Worm (Caenorhabditis elegans) whole organism, young adult: ENCODE results near the gene srh-44.

Experiments used
- B0035.1 ChIP-seq: sonication (generic microtip); optimal IDR thresholded peaks from 2 replicates; lab custom pipeline; 2016; ENCODE audit warnings: missing genetic modification characterization, mild to moderate bottlenecking, missing compliant biosample characterization, missing genotype, missing genetic modification reagents
- B0336.3 ChIP-seq: fragments of 200-800 bp; sonication (Bioruptor generic); IDR thresholded peaks from 2 replicates; pipeline ENCODE4 v1.3.6; 2022; ENCODE audit warnings: missing genetic modification characterization, missing compliant biosample characterization
- C17E4.6 ChIP-seq: fragments of 200-800 bp; sonication (Bioruptor generic); IDR thresholded peaks from 2 replicates; pipeline ENCODE4 v1.3.6; 2022; ENCODE audit warnings: missing genetic modification reagents, missing genetic modification characterization, missing compliant biosample characterization
- F23B12.7 ChIP-seq: sonication (generic microtip); optimal IDR thresholded peaks from 2 replicates; lab custom pipeline; 2017; ENCODE audit warnings: missing genetic modification characterization, mild to moderate bottlenecking, missing compliant biosample characterization, antibody characterized with exemption, moderate library complexity; ENCODE audit not compliant: insufficient read depth
- K12H6.12 ChIP-seq: fragments of 200-800 bp; sonication (Bioruptor generic); optimal IDR thresholded peaks from 2 replicates; lab custom pipeline; 2018; ENCODE audit warnings: mild to moderate bottlenecking, missing genetic modification characterization, missing compliant biosample characterization
- T07F8.4 ChIP-seq: sonication (generic microtip); optimal IDR thresholded peaks from 2 replicates; lab custom pipeline; 2016; ENCODE audit warnings: mild to moderate bottlenecking, missing genetic modification characterization, moderate library complexity, missing compliant biosample characterization
- Y53G8AR.9 ChIP-seq: fragments of 200-800 bp; sonication (Bioruptor generic); conservative IDR thresholded peaks from 2 replicates; pipeline ENCODE4 v1.3.6; 2022; ENCODE audit warnings: missing genetic modification reagents, missing genetic modification characterization, missing compliant biosample characterization
- Y56A3A.18 ChIP-seq: fragments of 200-800 bp; sonication (Bioruptor generic); IDR thresholded peaks from 2 replicates; pipeline ENCODE4 v1.3.6; 2022; ENCODE audit warnings: missing genetic modification reagents, missing genetic modification characterization, missing compliant biosample characterization
- akir-1 ChIP-seq: fragments of 200-800 bp; sonication (Bioruptor generic); optimal IDR thresholded peaks from 2 replicates; lab custom pipeline; 2018; ENCODE audit warnings: mild to moderate bottlenecking, missing genetic modification characterization, moderate library complexity, missing compliant biosample characterization
- aptf-2 ChIP-seq: fragments of 200-800 bp; sonication (Bioruptor generic); conservative IDR thresholded peaks from 2 replicates; pipeline ENCODE4 v1.3.6; 2022; ENCODE audit warnings: missing genetic modification reagents, missing genetic modification characterization, missing compliant biosample characterization
- atf-7 ChIP-seq: sonication (generic microtip); optimal IDR thresholded peaks from 2 replicates; lab custom pipeline; 2017; ENCODE audit warnings: mild to moderate bottlenecking, missing genetic modification characterization, missing compliant biosample characterization
- attf-5 ChIP-seq: fragments of 200-800 bp; sonication (Bioruptor generic); optimal IDR thresholded peaks from 2 replicates; lab custom pipeline; 2018; ENCODE audit warnings: mild to moderate bottlenecking, missing genetic modification characterization, missing compliant biosample characterization
- ceh-40 ChIP-seq: fragments of 200-800 bp; sonication (Bioruptor generic); IDR thresholded peaks from 2 replicates; pipeline ENCODE4 v1.3.6; 2022; ENCODE audit warnings: missing genetic modification characterization, missing compliant biosample characterization
- ceh-79 ChIP-seq: sonication (generic microtip); optimal IDR thresholded peaks from 2 replicates; lab custom pipeline; 2017; ENCODE audit warnings: mild to moderate bottlenecking, missing genetic modification characterization, missing compliant biosample characterization
- dpff-1 ChIP-seq: sonication (generic microtip); optimal IDR thresholded peaks from 2 replicates; lab custom pipeline; 2017; ENCODE audit warnings: mild to moderate bottlenecking, missing genetic modification characterization, missing compliant biosample characterization
- dpl-1 ChIP-seq: fragments of 150-350 bp; optimal IDR thresholded peaks from 2 replicates; lab custom pipeline; 2014; ENCODE audit warnings: missing biosample characterization, missing genetic modification reagents, missing genetic modification characterization
- egl-18 ChIP-seq: fragments of 200-800 bp; sonication (Bioruptor generic); IDR thresholded peaks from 2 replicates; pipeline ENCODE4 v1.3.6; 2022; ENCODE audit warnings: missing genetic modification reagents, missing genetic modification characterization, missing compliant biosample characterization
- ekl-4 ChIP-seq: fragments of 200-800 bp; sonication (Bioruptor generic); IDR thresholded peaks from 2 replicates; pipeline ENCODE4 v1.3.6; 2022; ENCODE audit warnings: missing genetic modification reagents, missing genetic modification characterization, missing compliant biosample characterization
- hmg-20 ChIP-seq: fragments of 200-800 bp; sonication (Bioruptor generic); IDR thresholded peaks from 2 replicates; pipeline ENCODE4 v1.3.6; 2022; ENCODE audit warnings: missing genetic modification reagents, missing genetic modification characterization, missing compliant biosample characterization
- hrde-1 ChIP-seq: sonication (generic microtip); optimal IDR thresholded peaks from 2 replicates; lab custom pipeline; 2016; ENCODE audit warnings: missing genetic modification characterization, mild to moderate bottlenecking, missing compliant biosample characterization, moderate library complexity, missing genotype, missing genetic modification reagents, borderline replicate concordance
- hsf-1 ChIP-seq: fragments of 200-800 bp; sonication (Bioruptor generic); IDR thresholded peaks from 2 replicates; pipeline ENCODE4 v1.3.6; 2022; ENCODE audit warnings: missing genetic modification reagents, missing genetic modification characterization, missing compliant biosample characterization
- lin-26 ChIP-seq: fragments of 200-800 bp; sonication (Bioruptor generic); IDR thresholded peaks from 2 replicates; pipeline ENCODE4 v1.3.6; 2022; ENCODE audit warnings: missing genetic modification reagents, missing genetic modification characterization, missing compliant biosample characterization
- lin-35 ChIP-seq, 3 experiments: fragments of 150-350 bp in 2 of 3; sonication (generic microtip) in 1 of 3; optimal IDR thresholded peaks; 2 replicates each; lab custom pipeline; 2014 to 2018; ENCODE audit warnings: missing biosample characterization in 3 of 3, missing genetic modification characterization in 3 of 3, missing genetic modification reagents in 3 of 3
- madf-8 ChIP-seq: fragments of 200-800 bp; sonication (Bioruptor generic); conservative IDR thresholded peaks from 2 replicates; pipeline ENCODE4 v1.3.6; 2022; ENCODE audit warnings: missing genetic modification reagents, missing genetic modification characterization, missing compliant biosample characterization
- mcd-1 ChIP-seq: fragments of 200-800 bp; sonication (Bioruptor generic); IDR thresholded peaks from 2 replicates; pipeline ENCODE4 v1.3.6; 2022; ENCODE audit warnings: missing genetic modification reagents, missing genetic modification characterization, missing compliant biosample characterization
- mxl-1 ChIP-seq: sonication (generic microtip); optimal IDR thresholded peaks from 2 replicates; lab custom pipeline; 2016; ENCODE audit warnings: missing genetic modification characterization, missing compliant biosample characterization
- nhr-80 ChIP-seq: sonication (generic microtip); optimal IDR thresholded peaks from 2 replicates; lab custom pipeline; 2016; ENCODE audit warnings: missing genetic modification characterization, missing compliant biosample characterization
- nhr-90 ChIP-seq: sonication (generic microtip); optimal IDR thresholded peaks from 2 replicates; lab custom pipeline; 2016; ENCODE audit warnings: missing genotype, mild to moderate bottlenecking, missing genetic modification characterization, missing compliant biosample characterization
- pha-4 ChIP-seq: fragments of 150-350 bp; sonication (generic microtip); optimal IDR thresholded peaks from 2 replicates; lab custom pipeline; 2014; ENCODE audit warnings: missing biosample characterization, missing genetic modification reagents, missing genetic modification characterization
- repo-1 ChIP-seq: sonication (generic microtip); optimal IDR thresholded peaks from 2 replicates; lab custom pipeline; 2017; ENCODE audit warnings: mild to moderate bottlenecking, missing genetic modification characterization, missing compliant biosample characterization
- snpc-1.1 ChIP-seq: sonication (generic microtip); optimal IDR thresholded peaks from 2 replicates; lab custom pipeline; 2017; ENCODE audit warnings: missing genetic modification characterization, mild to moderate bottlenecking, missing compliant biosample characterization, antibody characterized with exemption, moderate library complexity, missing genotype, missing genetic modification reagents; ENCODE audit not compliant: insufficient read depth
- snpc-1.3 ChIP-seq: sonication (generic microtip); optimal IDR thresholded peaks from 2 replicates; lab custom pipeline; 2017; ENCODE audit warnings: missing genetic modification characterization, mild to moderate bottlenecking, missing compliant biosample characterization, antibody characterized with exemption, moderate library complexity, missing genotype, missing genetic modification reagents; ENCODE audit not compliant: insufficient read depth
- snpc-3.4 ChIP-seq: sonication (generic microtip); optimal IDR thresholded peaks from 2 replicates; lab custom pipeline; 2017; ENCODE audit warnings: missing genetic modification characterization, mild to moderate bottlenecking, missing compliant biosample characterization, antibody characterized with exemption, moderate library complexity, missing genotype, missing genetic modification reagents
- snpc-4 ChIP-seq, 5 experiments: fragments of 150-350 bp in 1 of 5; sonication (generic microtip) in 4 of 5; optimal IDR thresholded peaks; 2 replicates each; lab custom pipeline; 2014 to 2018; ENCODE audit warnings: missing genetic modification characterization in 5 of 5, missing biosample characterization in 3 of 5, antibody characterized with exemption in 2 of 5, mild to moderate bottlenecking in 2 of 5, missing compliant biosample characterization in 2 of 5, missing genotype in 2 of 5, moderate library complexity in 2 of 5, missing genetic modification reagents in 1 of 5
- somi-1 ChIP-seq: fragments of 200-800 bp; sonication (Bioruptor generic); optimal IDR thresholded peaks from 2 replicates; lab custom pipeline; 2018; ENCODE audit warnings: mild to moderate bottlenecking, missing genetic modification characterization, missing compliant biosample characterization
- sptf-2 ChIP-seq: fragments of 200-800 bp; sonication (Bioruptor generic); optimal IDR thresholded peaks from 2 replicates; lab custom pipeline; 2018; ENCODE audit warnings: mild to moderate bottlenecking, missing genetic modification characterization, missing compliant biosample characterization
- tbp1 ChIP-seq: fragments of 200-800 bp; sonication (Bioruptor generic); optimal IDR thresholded peaks from 2 replicates; lab custom pipeline; 2018; ENCODE audit warnings: mild to moderate bottlenecking, missing genetic modification characterization, missing compliant biosample characterization
- unc-130 ChIP-seq: sonication (generic microtip); optimal IDR thresholded peaks from 2 replicates; lab custom pipeline; 2016; ENCODE audit warnings: missing genetic modification reagents, missing genetic modification characterization, missing compliant biosample characterization
- unc-62 ChIP-seq: fragments of 150-350 bp; optimal IDR thresholded peaks from 2 replicates; lab custom pipeline; 2014; ENCODE audit warnings: missing biosample characterization, missing genetic modification reagents, missing genetic modification characterization
- xnd-1 ChIP-seq: sonication (generic microtip); optimal IDR thresholded peaks from 2 replicates; lab custom pipeline; 2016; ENCODE audit warnings: missing genotype, missing genetic modification reagents, missing genetic modification characterization, missing compliant biosample characterization
- zfh-2 ChIP-seq: fragments of 200-800 bp; sonication (Bioruptor generic); conservative IDR thresholded peaks from 2 replicates; pipeline ENCODE4 v1.3.6; 2022; ENCODE audit warnings: missing genetic modification reagents, missing genetic modification characterization, missing compliant biosample characterization
- ztf-18 ChIP-seq: sonication (generic microtip); optimal IDR thresholded peaks from 2 replicates; lab custom pipeline; 2016; ENCODE audit warnings: missing genotype, mild to moderate bottlenecking, missing genetic modification characterization, missing compliant biosample characterization
- ztf-6 ChIP-seq: fragments of 200-800 bp; sonication (Bioruptor generic); IDR thresholded peaks from 2 replicates; pipeline ENCODE4 v1.3.6; 2022; ENCODE audit warnings: missing genetic modification reagents, missing genetic modification characterization, missing compliant biosample characterization

Gene srh-44

DNA sequence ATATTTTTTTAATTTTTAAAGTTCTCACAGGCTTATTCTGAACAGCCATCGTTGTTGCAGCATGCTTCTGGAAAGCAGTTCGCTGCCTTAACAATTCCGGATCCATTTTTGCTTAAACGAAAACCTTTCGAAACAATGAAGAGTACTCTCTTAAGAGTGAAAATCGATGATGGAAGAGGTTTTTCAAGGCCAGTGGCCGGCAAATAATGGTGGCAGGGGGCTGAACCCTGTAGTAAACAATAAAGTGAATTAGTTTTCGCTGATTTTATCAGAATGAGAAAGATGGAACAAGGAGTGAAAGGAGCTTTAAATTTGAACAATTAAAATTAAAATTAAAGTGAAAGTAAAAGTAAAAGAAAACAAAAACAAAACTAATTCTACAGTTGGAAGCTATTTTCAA is 27.5 kb downstream of the srh-44 start, which contains the start of gene gtf-2E2 (continued):
- TF ChIP-seq hrde-1 (tag; lab: Kevin White, UChicago) (no peak), ceh-40 (GFP tag; lab: Robert Waterston, UW) (no peak), sptf-2 (GFP tag; lab: Kevin White, UChicago) (no peak), ztf-18 (tag; lab: Kevin White, UChicago) (no peak), snpc-3.4 (tag; lab: Kevin White, UChicago) (peak; percentile 14), attf-5 (GFP tag; lab: Kevin White, UChicago) (no peak), repo-1 (tag; lab: Kevin White, UChicago) (no peak), akir-1 (GFP tag; lab: Kevin White, UChicago) (no peak), Y53G8AR.9 (0 out of 2 replicates have a peak, but pooled peaks have one; percentile 43)

DNA sequence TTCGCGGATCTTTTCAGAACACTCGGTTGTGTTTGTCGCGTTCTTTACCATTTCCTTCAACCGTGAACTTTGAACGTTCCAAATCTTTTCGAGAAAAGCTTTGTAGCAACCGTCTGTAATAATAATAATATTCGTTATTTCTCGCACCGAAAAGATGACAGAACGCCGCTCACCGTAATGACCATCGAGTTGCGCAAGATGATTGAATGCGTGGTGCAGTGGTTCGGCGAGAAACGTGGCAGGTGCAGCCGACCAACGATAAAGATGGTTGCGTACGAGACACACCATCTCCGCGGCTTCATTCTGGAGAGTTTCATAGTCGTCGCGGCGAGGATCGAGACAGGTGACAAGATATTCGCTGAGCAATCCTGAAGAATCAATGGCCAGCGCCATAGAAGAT is 28.1 kb downstream of the srh-44 start:
- no peak for TF ChIP-seq atf-7
- no peak for TF ChIP-seq C17E4.6 (GFP tag; lab: Robert Waterston, UW)
- TF ChIP-seq tbp1 (GFP tag; lab: Kevin White, UChicago): no peak
- no peak for TF ChIP-seq ztf-18 (tag; lab: Kevin White, UChicago)
- TF ChIP-seq zfh-2 (GFP tag; lab: Robert Waterston, UW): peak; percentile 30; the same call in 1 of the 2 replicates
- no peak for TF ChIP-seq T07F8.4 (tag; lab: Kevin White, UChicago)
- no peak for TF ChIP-seq aptf-2 (GFP tag; lab: Robert Waterston, UW)

DNA sequence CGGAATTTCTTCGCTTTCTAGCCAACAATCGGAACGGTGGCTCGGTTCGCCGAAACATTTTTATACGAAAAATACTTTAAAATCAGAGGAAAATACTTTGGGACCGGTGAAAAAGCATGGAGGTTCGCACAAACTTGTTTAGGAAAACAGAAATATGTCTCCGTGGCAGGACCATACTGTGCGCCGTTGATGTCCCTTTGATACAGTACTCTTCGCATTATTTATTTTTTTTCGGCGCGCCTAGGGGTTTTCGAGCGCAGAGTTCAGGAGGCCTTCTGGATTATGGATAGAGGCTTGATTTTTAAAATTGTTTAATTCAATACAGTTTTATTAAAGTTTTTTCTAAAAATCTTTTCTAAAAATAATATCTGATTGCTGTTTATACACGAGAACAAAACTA is 29.8 kb downstream of the srh-44 start, which contains the start of gene F54D5.9:
F54D5.9 (minus strand) TSS at position 115 of the 400 bp plus-strand sequence.
- TF ChIP-seq lin-35 (GFP tag; optimal IDR thresholded peaks at IDR 0.05; lab: Kevin White, UChicago): no peak
- TF ChIP-seq unc-130 (GFP tag; lab: Kevin White, UChicago): no peak
- no peak for TF ChIP-seq K12H6.12 (tag; lab: Kevin White, UChicago)
- TF ChIP-seq B0336.3 (GFP tag; lab: Robert Waterston, UW): no peak
- 0 out of 2 replicates have a peak, but pooled peaks have one; percentile 6 for TF ChIP-seq mcd-1
- TF ChIP-seq aptf-2 (GFP tag; lab: Robert Waterston, UW): no peak
- no peak for TF ChIP-seq F23B12.7 (tag; lab: Kevin White, UChicago)
- TF ChIP-seq Y53G8AR.9: no peak
- peak; percentile 80 for TF ChIP-seq madf-8
- no peak for TF ChIP-seq zfh-2 (GFP tag; lab: Robert Waterston, UW)
- no peak for TF ChIP-seq ztf-6 (GFP tag; lab: Robert Waterston, UW)
- no peak for TF ChIP-seq C17E4.6 (GFP tag; lab: Robert Waterston, UW)
- no peak for TF ChIP-seq hrde-1 (tag; lab: Kevin White, UChicago)
- TF ChIP-seq lin-26: no peak
- TF ChIP-seq xnd-1: peak; percentile 55
- TF ChIP-seq repo-1 (tag; lab: Kevin White, UChicago): no peak
- no peak for TF ChIP-seq snpc-1.1 (tag; lab: Kevin White, UChicago)
- TF ChIP-seq hmg-20: no peak
- no peak for TF ChIP-seq unc-62 (GFP tag; lab: Kevin White, UChicago)
- no peak for TF ChIP-seq B0035.1
- TF ChIP-seq ceh-79 (tag; lab: Kevin White, UChicago): no peak
- TF ChIP-seq hsf-1 (GFP tag; lab: Robert Waterston, UW): peak; percentile 72
- TF ChIP-seq mxl-1 (tag; lab: Kevin White, UChicago): no peak
- no peak for TF ChIP-seq sptf-2 (GFP tag; lab: Kevin White, UChicago)
- no peak for TF ChIP-seq somi-1 (GFP tag; lab: Kevin White, UChicago)
- TF ChIP-seq nhr-80 (tag; lab: Kevin White, UChicago): no peak
- TF ChIP-seq snpc-4 (GFP tag; optimal IDR thresholded peaks at IDR 0.05; lab: Kevin White, UChicago): no peak
- TF ChIP-seq snpc-4 (tag; optimal IDR thresholded peaks at IDR 0.05; lab: Kevin White, UChicago): no peak
- TF ChIP-seq egl-18 (GFP tag; lab: Robert Waterston, UW): no peak
- no peak for TF ChIP-seq ceh-40 (GFP tag; lab: Robert Waterston, UW)
- TF ChIP-seq dpl-1 (GFP tag; lab: Kevin White, UChicago): peak; percentile 36
- TF ChIP-seq Y56A3A.18 (GFP tag; lab: Robert Waterston, UW): no peak
- TF ChIP-seq ekl-4 (GFP tag; lab: Robert Waterston, UW): no peak
- TF ChIP-seq dpff-1: no peak
- no peak for TF ChIP-seq snpc-1.3 (tag; lab: Kevin White, UChicago)
- no peak for TF ChIP-seq nhr-90 (tag; lab: Kevin White, UChicago)
- no peak for TF ChIP-seq pha-4
